Fruit fly (Drosophila melanogaster) whole organism, prepupa: ENCODE measurements around the gene alpha-Est1.

Experiments
- Blimp-1 ChIP-seq: fragments of 200-800 bp; sonication (Bioruptor generic); optimal IDR thresholded peaks from 3 replicates; lab custom pipeline; 2017; ENCODE audit warnings: missing biosample characterization, missing genetic modification characterization, mild to moderate bottlenecking, moderate library complexity, missing genetic modification reagents
- CG10631 ChIP-seq: fragments of 200-800 bp; sonication (Bioruptor generic); optimal IDR thresholded peaks from 2 replicates; lab custom pipeline; 2016; ENCODE audit warnings: missing biosample characterization, missing genetic modification characterization
- CG11762 ChIP-seq: fragments of 200-800 bp; sonication (Bioruptor generic); optimal IDR thresholded peaks from 3 replicates; lab custom pipeline; 2016; ENCODE audit warnings: missing biosample characterization, missing genetic modification characterization; ENCODE audit not compliant: insufficient read depth
- CG11902 ChIP-seq: fragments of 200-800 bp; sonication (Bioruptor generic); optimal IDR thresholded peaks from 3 replicates; lab custom pipeline; 2016; ENCODE audit warnings: missing biosample characterization, missing genetic modification characterization
- CG3032 ChIP-seq: fragments of 200-800 bp; optimal IDR thresholded peaks from 2 replicates; lab custom pipeline; 2019; ENCODE audit warnings: missing biosample characterization, mild to moderate bottlenecking, missing genetic modification characterization, moderate library complexity
- CG32006 ChIP-seq: fragments of 200-800 bp; sonication (Bioruptor generic); optimal IDR thresholded peaks from 3 replicates; lab custom pipeline; 2017; ENCODE audit warnings: missing biosample characterization, mild to moderate bottlenecking, missing genetic modification characterization
- CG34406 ChIP-seq: fragments of 200-800 bp; sonication (Bioruptor generic); optimal IDR thresholded peaks from 3 replicates; lab custom pipeline; 2016; ENCODE audit warnings: missing biosample characterization, missing genetic modification characterization
- CG6276 ChIP-seq: fragments of 200-800 bp; sonication (Bioruptor generic); optimal IDR thresholded peaks from 2 replicates; lab custom pipeline; 2017; ENCODE audit warnings: missing biosample characterization, mild to moderate bottlenecking, missing genetic modification characterization
- CG6808 ChIP-seq: fragments of 200-800 bp; sonication (Bioruptor generic); optimal IDR thresholded peaks from 3 replicates; lab custom pipeline; 2017; ENCODE audit warnings: missing biosample characterization, missing genetic modification characterization, mild to moderate bottlenecking, moderate library complexity, missing genetic modification reagents
- CG6854 ChIP-seq: fragments of 200-800 bp; sonication (Bioruptor generic); optimal IDR thresholded peaks from 2 replicates; lab custom pipeline; 2017; ENCODE audit warnings: missing biosample characterization, mild to moderate bottlenecking, missing genetic modification characterization
- CG8319 ChIP-seq: fragments of 200-800 bp; sonication (Bioruptor generic); optimal IDR thresholded peaks from 3 replicates; lab custom pipeline; 2016; ENCODE audit warnings: missing biosample characterization, missing genetic modification characterization
- Eip78C ChIP-seq: fragments of 200-800 bp; sonication (Bioruptor generic); peaks from one replicate; lab custom pipeline; 2016; ENCODE audit warnings: missing biosample characterization, missing genetic modification characterization
- Eip93F ChIP-seq: fragments of 200-800 bp; sonication (Bioruptor generic); optimal IDR thresholded peaks from 2 replicates; lab custom pipeline; 2016; ENCODE audit warnings: missing biosample characterization, mild to moderate bottlenecking, missing genetic modification characterization
- Ets96B ChIP-seq: fragments of 200-800 bp; optimal IDR thresholded peaks from 2 replicates; lab custom pipeline; 2019; ENCODE audit warnings: missing biosample characterization, mild to moderate bottlenecking, missing genetic modification characterization, moderate library complexity
- Hr38 ChIP-seq: sonication (Bioruptor generic); optimal IDR thresholded peaks from 2 replicates; lab custom pipeline; 2016; ENCODE audit warnings: missing biosample characterization, missing genetic modification characterization
- Hr39 ChIP-seq: fragments of 200-800 bp; sonication (Bioruptor generic); optimal IDR thresholded peaks from 2 replicates; lab custom pipeline; 2016; ENCODE audit warnings: missing biosample characterization, missing genetic modification characterization
- Hr4 ChIP-seq: fragments of 200-800 bp; sonication (Bioruptor generic); optimal IDR thresholded peaks from 3 replicates; lab custom pipeline; 2016; ENCODE audit warnings: missing biosample characterization, missing genetic modification characterization
- Lpt ChIP-seq: fragments of 200-800 bp; sonication (Bioruptor generic); optimal IDR thresholded peaks from 3 replicates; lab custom pipeline; 2016; ENCODE audit warnings: missing biosample characterization, missing genetic modification characterization
- Sox15 ChIP-seq: fragments of 200-800 bp; sonication (Bioruptor generic); optimal IDR thresholded peaks from 3 replicates; lab custom pipeline; 2016; ENCODE audit warnings: missing biosample characterization, missing genetic modification characterization
- achi ChIP-seq: fragments of 200-800 bp; sonication (Bioruptor generic); optimal IDR thresholded peaks from 3 replicates; lab custom pipeline; 2016; ENCODE audit warnings: missing biosample characterization, missing genetic modification characterization
- acj6 ChIP-seq: fragments of 200-800 bp; sonication (Bioruptor generic); optimal IDR thresholded peaks from 3 replicates; lab custom pipeline; 2016; ENCODE audit warnings: missing biosample characterization, missing genetic modification characterization
- cyc ChIP-seq: fragments of 200-800 bp; sonication (Bioruptor generic); optimal IDR thresholded peaks from 3 replicates; lab custom pipeline; 2016; ENCODE audit warnings: missing biosample characterization, missing genetic modification characterization
- dac ChIP-seq: fragments of 200-800 bp; sonication (Bioruptor generic); optimal IDR thresholded peaks from 2 replicates; lab custom pipeline; 2017; ENCODE audit warnings: missing biosample characterization, mild to moderate bottlenecking, missing genetic modification characterization
- dsx ChIP-seq: fragments of 200-800 bp; optimal IDR thresholded peaks from 3 replicates; lab custom pipeline; 2019; ENCODE audit warnings: missing biosample characterization, mild to moderate bottlenecking, missing genetic modification characterization, moderate library complexity; ENCODE audit not compliant: poor library complexity, severe bottlenecking
- eg ChIP-seq: fragments of 200-800 bp; sonication (Bioruptor generic); IDR thresholded peaks from 3 replicates; pipeline ENCODE4 v1.3.6; 2022; ENCODE audit warnings: missing biosample characterization, missing genetic modification characterization
- esn ChIP-seq: fragments of 200-800 bp; sonication (Bioruptor generic); optimal IDR thresholded peaks from 2 replicates; lab custom pipeline; 2016; ENCODE audit warnings: missing biosample characterization, mild to moderate bottlenecking, missing genetic modification characterization, moderate library complexity
- fd59A ChIP-seq: fragments of 200-800 bp; sonication (Bioruptor generic); optimal IDR thresholded peaks from 2 replicates; lab custom pipeline; 2017; ENCODE audit warnings: missing biosample characterization, mild to moderate bottlenecking, missing genetic modification characterization, missing genetic modification reagents
- fkh ChIP-seq: fragments of 200-800 bp; sonication (Bioruptor generic); optimal IDR thresholded peaks from 3 replicates; lab custom pipeline; 2017; ENCODE audit warnings: missing biosample characterization, mild to moderate bottlenecking, missing genetic modification characterization, moderate library complexity
- ss ChIP-seq, 2 experiments: fragments of 200-800 bp; sonication (Bioruptor generic); optimal IDR thresholded peaks; 2 replicates in 1 of 2; 3 replicates in 1 of 2; lab custom pipeline; 2017 to 2018; ENCODE audit warnings: mild to moderate bottlenecking in 2 of 2, missing biosample characterization in 2 of 2, missing genetic modification characterization in 2 of 2, moderate library complexity in 1 of 2
- svp ChIP-seq: fragments of 200-800 bp; sonication (Bioruptor generic); peaks from one replicate; lab custom pipeline; 2016; ENCODE audit warnings: missing biosample characterization, missing genetic modification characterization
- vri ChIP-seq: fragments of 200-800 bp; sonication (Bioruptor generic); optimal IDR thresholded peaks from 3 replicates; lab custom pipeline; 2016; ENCODE audit warnings: missing biosample characterization, mild to moderate bottlenecking, missing genetic modification characterization

Gene alpha-Est1

DNA sequence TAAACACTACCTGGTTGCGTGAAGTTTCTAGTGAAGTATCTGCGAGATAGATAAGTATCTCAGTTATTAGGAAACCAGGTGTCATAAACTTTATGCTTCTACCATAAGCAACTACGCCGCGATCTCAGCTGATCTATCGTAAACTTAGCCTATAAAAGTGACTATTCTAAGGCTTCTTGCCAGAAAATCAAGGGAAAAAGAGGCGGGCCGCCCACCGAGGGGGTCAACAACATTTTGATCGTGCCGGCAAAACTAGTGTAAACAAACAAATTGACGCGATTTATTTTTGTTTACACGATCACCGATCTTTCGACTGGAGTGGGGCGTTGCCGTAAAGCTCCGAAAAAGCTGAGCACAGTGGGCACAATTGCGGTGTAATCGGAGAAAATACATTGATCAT lies 24.8 kb downstream of the alpha-Est1 start:
- TF ChIP-seq esn (no peak), CG11762 (no peak), Lpt (GFP tag; lab: Kevin White, UChicago) (no peak), fkh (GFP tag; lab: Kevin White, UChicago) (peak; percentile 93), Hr39 (no peak), dsx (GFP tag; lab: Kevin White, UChicago) (no peak), Ets96B (tag; lab: Kevin White, UChicago) (no peak), Eip78C (GFP tag; lab: Kevin White, UChicago) (no peak)

dm6 chr3R:7523594-7523993 lies 25.3 kb downstream of the alpha-Est1 start, which contains the start of gene alpha-Est7:
TSS of gene alpha-Est7 (minus strand) at chr3R:7523753.
- TF ChIP-seq CG10631 (GFP tag; lab: Kevin White, UChicago) (no peak), eg (GFP tag; lab: Robert Waterston, UW) (no peak), vri (GFP tag; lab: Kevin White, UChicago) (peak; percentile 32), svp (GFP tag; lab: Kevin White, UChicago) (peak; percentile 80), Eip93F (GFP tag; lab: Kevin White, UChicago) (no peak), Lpt (GFP tag; lab: Kevin White, UChicago) (no peak), ss (GFP tag; optimal IDR thresholded peaks at IDR 0.05; lab: Kevin White, UChicago) (no peak), esn (no peak), achi (GFP tag; lab: Kevin White, UChicago) (no peak), Eip78C (GFP tag; lab: Kevin White, UChicago) (peak; percentile 29), acj6 (no peak)

dm6 chr3R:7522266-7522955 lies 26.5 kb downstream of the alpha-Est1 start:
- peak; percentile 70 for TF ChIP-seq CG6276
- TF ChIP-seq CG6808 (GFP tag; lab: Kevin White, UChicago) = no peak
- no peak for TF ChIP-seq dac (GFP tag; lab: Kevin White, UChicago)
- TF ChIP-seq CG11762 = no peak
- TF ChIP-seq cyc = no peak
- TF ChIP-seq CG11902 (GFP tag; lab: Kevin White, UChicago) = no peak
- TF ChIP-seq Sox15 = no peak
- no peak for TF ChIP-seq Hr39
- TF ChIP-seq CG32006 (GFP tag; lab: Kevin White, UChicago) = no peak
- TF ChIP-seq CG8319 (GFP tag; lab: Kevin White, UChicago) = no peak
- TF ChIP-seq fkh (GFP tag; lab: Kevin White, UChicago) = peak; percentile 20
- peak; percentile 91 for TF ChIP-seq svp (GFP tag; lab: Kevin White, UChicago)
- no peak for TF ChIP-seq Hr4 (GFP tag; lab: Kevin White, UChicago)
- TF ChIP-seq Blimp-1 (GFP tag; lab: Kevin White, UChicago) = no peak
- no peak for TF ChIP-seq CG34406 (GFP tag; lab: Kevin White, UChicago)
- TF ChIP-seq, all 60 proteins: peak for 3

dm6 chr3R:7519356-7519755 lies 29.6 kb downstream of the alpha-Est1 start, which contains the start of gene Ubc84D:
TSS of gene Ubc84D (minus strand) at chr3R:7519456.
- TF ChIP-seq Hr38 (GFP tag; lab: Kevin White, UChicago) (no peak), Eip78C (GFP tag; lab: Kevin White, UChicago) (no peak)

dm6 chr3R:7515599-7516069 lies 33.3 kb downstream of the alpha-Est1 start, which contains the start of gene alpha-Est8:
TSS of gene alpha-Est8 (minus strand) at chr3R:7515670.
- TF ChIP-seq vri (GFP tag; lab: Kevin White, UChicago) (peak; percentile 11), CG3032 (tag; lab: Kevin White, UChicago) (no peak), fkh (GFP tag; lab: Kevin White, UChicago) (peak; percentile 31), CG6854 (GFP tag; lab: Kevin White, UChicago) (no peak), fd59A (GFP tag; lab: Kevin White, UChicago) (no peak), svp (GFP tag; lab: Kevin White, UChicago) (peak; percentile 76), Hr39 (no peak), CG10631 (GFP tag; lab: Kevin White, UChicago) (no peak)
